Fruit fly (Drosophila melanogaster) whole organism, pupa: ENCODE results near the gene drongo.

ENCODE experiments used
- CG10348 ChIP-seq: fragments of 200-800 bp; sonication (Bioruptor generic); IDR thresholded peaks from 2 replicates; pipeline ENCODE4 v1.3.6; 2022; ENCODE audit warnings: missing biosample characterization, missing genetic modification characterization
- CG12605 ChIP-seq: fragments of 200-800 bp; sonication (Bioruptor generic); IDR thresholded peaks from 2 replicates; pipeline ENCODE4 v1.3.6; 2022; ENCODE audit warnings: missing biosample characterization, missing genetic modification characterization
- CG13204 ChIP-seq: fragments of 200-800 bp; sonication (Bioruptor generic); optimal IDR thresholded peaks from 2 replicates; lab custom pipeline; 2018; ENCODE audit warnings: missing biosample characterization, mild to moderate bottlenecking, missing genetic modification characterization, moderate library complexity
- CG14655 ChIP-seq: fragments of 200-800 bp; sonication (Bioruptor generic); optimal IDR thresholded peaks from 3 replicates; lab custom pipeline; 2017; ENCODE audit warnings: mild to moderate bottlenecking, missing biosample characterization, missing genetic modification reagents, missing genetic modification characterization
- CG15710 ChIP-seq: fragments of 200-800 bp; sonication (Bioruptor generic); optimal IDR thresholded peaks from 2 replicates; lab custom pipeline; 2018; ENCODE audit warnings: missing biosample characterization, mild to moderate bottlenecking, missing genetic modification characterization, moderate library complexity
- CG17806 ChIP-seq: fragments of 200-800 bp; sonication (Bioruptor generic); optimal IDR thresholded peaks from 2 replicates; lab custom pipeline; 2018; ENCODE audit warnings: missing biosample characterization, mild to moderate bottlenecking, missing genetic modification characterization, moderate library complexity
- CG32121 ChIP-seq: fragments of 200-800 bp; sonication (Bioruptor generic); IDR thresholded peaks from 2 replicates; pipeline ENCODE4 v1.3.6; 2022; ENCODE audit warnings: missing biosample characterization, missing genetic modification characterization
- CG34367 ChIP-seq: fragments of 200-800 bp; sonication (Bioruptor generic); optimal IDR thresholded peaks from 2 replicates; lab custom pipeline; 2018; ENCODE audit warnings: missing biosample characterization, mild to moderate bottlenecking, missing genetic modification characterization
- CG4496 ChIP-seq: fragments of 200-800 bp; sonication (Bioruptor generic); IDR thresholded peaks from 3 replicates; pipeline ENCODE4 v1.3.6; 2022; ENCODE audit warnings: missing biosample characterization, missing genetic modification characterization
- CG8159 ChIP-seq: fragments of 200-800 bp; sonication (Bioruptor generic); optimal IDR thresholded peaks from 3 replicates; lab custom pipeline; 2018; ENCODE audit warnings: missing biosample characterization, mild to moderate bottlenecking, missing genetic modification characterization, moderate library complexity
- CG8301 ChIP-seq: fragments of 200-800 bp; sonication (Bioruptor generic); optimal IDR thresholded peaks from 2 replicates; lab custom pipeline; 2018; ENCODE audit warnings: missing biosample characterization, mild to moderate bottlenecking, missing genetic modification characterization
- CG9948 ChIP-seq: fragments of 200-800 bp; sonication (Bioruptor generic); optimal IDR thresholded peaks from 2 replicates; lab custom pipeline; 2018; ENCODE audit warnings: missing biosample characterization, mild to moderate bottlenecking, missing genetic modification characterization, moderate library complexity
- D1 ChIP-seq: fragments of 200-800 bp; sonication (Bioruptor generic); optimal IDR thresholded peaks from 2 replicates; lab custom pipeline; 2018; ENCODE audit warnings: missing biosample characterization, mild to moderate bottlenecking, missing genetic modification characterization, moderate library complexity
- EcR ChIP-seq: fragments of 200-800 bp; sonication (Bioruptor generic); optimal IDR thresholded peaks from 3 replicates; lab custom pipeline; 2019; ENCODE audit warnings: missing biosample characterization, missing genetic modification characterization, mild to moderate bottlenecking, moderate library complexity, missing genetic modification reagents
- Ets98B ChIP-seq: fragments of 200-800 bp; sonication (Bioruptor generic); IDR thresholded peaks from 2 replicates; pipeline ENCODE4 v1.3.6; 2022; ENCODE audit warnings: missing biosample characterization, missing genetic modification characterization
- Pif1A ChIP-seq: fragments of 200-800 bp; sonication (Bioruptor generic); optimal IDR thresholded peaks from 3 replicates; lab custom pipeline; 2016; ENCODE audit warnings: missing biosample characterization, missing genetic modification characterization
- Pif1B ChIP-seq: fragments of 200-800 bp; sonication (Bioruptor generic); optimal IDR thresholded peaks from 3 replicates; lab custom pipeline; 2016; ENCODE audit warnings: missing biosample characterization, missing genetic modification characterization
- Snoo ChIP-seq: fragments of 200-800 bp; sonication (Bioruptor generic); optimal IDR thresholded peaks from 3 replicates; lab custom pipeline; 2017; ENCODE audit warnings: missing biosample characterization, mild to moderate bottlenecking, missing genetic modification characterization, inconsistent platforms
- fd96Ca ChIP-seq: fragments of 200-800 bp; sonication (Bioruptor generic); IDR thresholded peaks from 3 replicates; pipeline ENCODE4 v1.3.6; 2022; ENCODE audit warnings: missing biosample characterization, missing genetic modification characterization
- gl ChIP-seq: fragments of 200-800 bp; sonication (Bioruptor generic); optimal IDR thresholded peaks from 2 replicates; lab custom pipeline; 2018; ENCODE audit warnings: missing biosample characterization, mild to moderate bottlenecking, missing genetic modification characterization
- rn ChIP-seq: fragments of 200-800 bp; sonication (Bioruptor generic); IDR thresholded peaks from 2 replicates; pipeline ENCODE4 v1.3.6; 2022; ENCODE audit warnings: missing biosample characterization, missing genetic modification characterization

Gene drongo

dm6 chr2L:849787-850512, 921 bp downstream of the drongo start:
- no peak for TF ChIP-seq CG8159 (tag; lab: Kevin White, UChicago)
- TF ChIP-seq CG13204: peak; percentile 68

dm6 chr2L:849138-849744, 1.6 kb downstream of the drongo start:
- no peak for TF ChIP-seq D1 (tag; lab: Kevin White, UChicago)
- no peak for TF ChIP-seq rn (GFP tag; lab: Robert Waterston, UW)
- TF ChIP-seq CG32121 (GFP tag; lab: Robert Waterston, UW): no peak
- TF ChIP-seq CG12605 (GFP tag; lab: Robert Waterston, UW): no peak
- TF ChIP-seq EcR (GFP tag; lab: Kevin White, UChicago): peak; percentile 43

- TF ChIP-seq CG13204 (peak; percentile 90), CG17806 (tag; lab: Kevin White, UChicago) (peak; percentile 71), CG34367 (tag; lab: Kevin White, UChicago) (peak; percentile 54), CG12605 (GFP tag; lab: Robert Waterston, UW) (peak; percentile 42), CG4496 (peak; percentile 77), CG14655 (GFP tag; lab: Kevin White, UChicago) (peak; percentile 78), CG15710 (tag; lab: Kevin White, UChicago) (peak; percentile 61), CG8301 (tag; lab: Kevin White, UChicago) (peak; percentile 55), Ets98B (GFP tag; lab: Robert Waterston, UW) (peak; percentile 51), D1 (tag; lab: Kevin White, UChicago) (no peak), rn (GFP tag; lab: Robert Waterston, UW) (0 out of 2 replicates have a peak, but pooled peaks have one; percentile 27), EcR (GFP tag; lab: Kevin White, UChicago) (peak; percentile 80), Pif1A (peak; percentile 79), fd96Ca (GFP tag; lab: Robert Waterston, UW) (peak; percentile 46; the same call in 1 of the 3 replicates), CG8159 (tag; lab: Kevin White, UChicago) (peak; percentile 72), Snoo (tag; lab: Kevin White, UChicago) (peak; percentile 80), CG9948 (tag; lab: Kevin White, UChicago) (peak; percentile 63), CG32121 (GFP tag; lab: Robert Waterston, UW) (no peak; the same call in 1 of the 2 replicates), gl (tag; lab: Kevin White, UChicago) (peak; percentile 78), Pif1B (peak; percentile 75), CG10348 (no peak)
- TF ChIP-seq, all 21 proteins: peak for 18
These were observed 2.8 kb downstream of the drongo start for dm6 chr2L:847988-848622.

dm6 chr2L:847189-847987, 3.5 kb downstream of the drongo start:
- TF ChIP-seq gl (tag; lab: Kevin White, UChicago): no peak
- peak; percentile 28 for TF ChIP-seq Snoo (tag; lab: Kevin White, UChicago)
- TF ChIP-seq CG12605 (GFP tag; lab: Robert Waterston, UW): peak; percentile 53; the same call in 1 of the 2 replicates
- no peak for TF ChIP-seq D1 (tag; lab: Kevin White, UChicago)
- peak; percentile 49 for TF ChIP-seq CG8159 (tag; lab: Kevin White, UChicago)
- peak; percentile 40 for TF ChIP-seq Pif1B
- TF ChIP-seq CG13204: no peak
- no peak for TF ChIP-seq CG34367 (tag; lab: Kevin White, UChicago)
- TF ChIP-seq Ets98B (GFP tag; lab: Robert Waterston, UW): no peak; the same call in 1 of the 2 replicates
- TF ChIP-seq CG32121 (GFP tag; lab: Robert Waterston, UW): no peak
- TF ChIP-seq CG10348: no peak
- TF ChIP-seq CG8301 (tag; lab: Kevin White, UChicago): peak; percentile 67
- peak; percentile 83 for TF ChIP-seq CG14655 (GFP tag; lab: Kevin White, UChicago)
- no peak for TF ChIP-seq rn (GFP tag; lab: Robert Waterston, UW)
- TF ChIP-seq fd96Ca (GFP tag; lab: Robert Waterston, UW): no peak
- TF ChIP-seq CG15710 (tag; lab: Kevin White, UChicago): peak; percentile 45
- peak; percentile 38; the same call in 2 of the 3 replicates for TF ChIP-seq CG4496
- TF ChIP-seq EcR (GFP tag; lab: Kevin White, UChicago): no peak
- TF ChIP-seq CG9948 (tag; lab: Kevin White, UChicago): peak; percentile 42
- peak; percentile 41 for TF ChIP-seq Pif1A
- TF ChIP-seq CG17806 (tag; lab: Kevin White, UChicago): peak; percentile 34
